Worm (Caenorhabditis elegans) whole organism, young adult: ENCODE data around the gene R05A10.6.

Source experiments
- F10E7.11 ChIP-seq: sonication (generic microtip); optimal IDR thresholded peaks from 2 replicates; lab custom pipeline; 2017; ENCODE audit warnings: mild to moderate bottlenecking, missing genetic modification characterization, moderate library complexity, missing compliant biosample characterization
- F49E8.2 ChIP-seq: sonication (generic microtip); optimal IDR thresholded peaks from 3 replicates; lab custom pipeline; 2017; ENCODE audit warnings: missing genetic modification characterization, mild to moderate bottlenecking, missing compliant biosample characterization, antibody characterized with exemption, moderate library complexity; ENCODE audit not compliant: insufficient read depth
- F52B5.7 ChIP-seq: sonication (generic microtip); optimal IDR thresholded peaks from 2 replicates; lab custom pipeline; 2016; ENCODE audit warnings: mild to moderate bottlenecking, missing genetic modification characterization, missing compliant biosample characterization
- egrh-3 ChIP-seq: fragments of 200-800 bp; sonication (Bioruptor generic); IDR thresholded peaks from 2 replicates; pipeline ENCODE4 v1.3.6; 2022; ENCODE audit warnings: missing genetic modification reagents, missing genetic modification characterization, missing compliant biosample characterization
- hsf-1 ChIP-seq: fragments of 200-800 bp; sonication (Bioruptor generic); IDR thresholded peaks from 2 replicates; pipeline ENCODE4 v1.3.6; 2022; ENCODE audit warnings: missing genetic modification reagents, missing genetic modification characterization, missing compliant biosample characterization
- let-526 ChIP-seq: fragments of 200-800 bp; sonication (Bioruptor generic); IDR thresholded peaks from 2 replicates; pipeline ENCODE4 v1.3.6; 2022; ENCODE audit warnings: missing genetic modification reagents, missing genetic modification characterization, missing compliant biosample characterization
- madf-8 ChIP-seq: fragments of 200-800 bp; sonication (Bioruptor generic); conservative IDR thresholded peaks from 2 replicates; pipeline ENCODE4 v1.3.6; 2022; ENCODE audit warnings: missing genetic modification reagents, missing genetic modification characterization, missing compliant biosample characterization
- sea-2 ChIP-seq: fragments of 200-800 bp; sonication (Bioruptor generic); IDR thresholded peaks from 2 replicates; pipeline ENCODE4 v1.3.6; 2022; ENCODE audit warnings: missing genetic modification characterization, missing compliant biosample characterization
- sptf-2 ChIP-seq: fragments of 200-800 bp; sonication (Bioruptor generic); optimal IDR thresholded peaks from 2 replicates; lab custom pipeline; 2018; ENCODE audit warnings: mild to moderate bottlenecking, missing genetic modification characterization, missing compliant biosample characterization
- unc-62 ChIP-seq: fragments of 150-350 bp; optimal IDR thresholded peaks from 2 replicates; lab custom pipeline; 2014; ENCODE audit warnings: missing biosample characterization, missing genetic modification reagents, missing genetic modification characterization

DNA sequence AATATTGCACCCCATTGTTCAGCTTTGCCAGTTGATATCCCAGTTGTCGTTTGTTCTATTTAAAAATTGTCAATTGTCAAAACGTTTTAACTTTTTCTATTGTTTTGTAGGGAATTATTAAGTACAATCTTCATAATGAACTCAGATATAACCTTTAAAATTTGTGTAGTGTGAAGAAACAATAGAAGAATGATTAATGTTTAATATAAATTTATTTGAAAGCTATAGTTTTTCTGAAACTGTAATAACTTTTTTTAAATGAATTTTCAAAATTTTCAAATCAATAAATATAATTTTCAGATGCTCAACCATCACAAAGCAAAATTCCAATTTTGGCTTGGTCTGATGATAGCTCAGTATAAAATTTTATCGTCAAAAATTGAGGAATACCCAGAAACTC lies 26.3 kb downstream of the R05A10.6 start, which contains the start of gene K01G12.22:
- no peak for TF ChIP-seq F49E8.2 (tag; lab: Kevin White, UChicago)
- TF ChIP-seq F52B5.7, result no peak
- TF ChIP-seq F10E7.11 (tag; lab: Kevin White, UChicago), result no peak
- TF ChIP-seq unc-62 (GFP tag; lab: Kevin White, UChicago), result no peak
- no peak for TF ChIP-seq let-526
- TF ChIP-seq sptf-2, result no peak
- TF ChIP-seq hsf-1 (GFP tag; lab: Robert Waterston, UW), result no peak
- TF ChIP-seq madf-8 (GFP tag; lab: Robert Waterston, UW), result no peak
- no peak for TF ChIP-seq sea-2 (GFP tag; lab: Robert Waterston, UW)
- no peak for TF ChIP-seq egrh-3 (GFP tag; lab: Robert Waterston, UW)
